Fruit fly (Drosophila melanogaster): ENCODE measurements around the gene CG13933.

The CG13933 gene

DNA sequence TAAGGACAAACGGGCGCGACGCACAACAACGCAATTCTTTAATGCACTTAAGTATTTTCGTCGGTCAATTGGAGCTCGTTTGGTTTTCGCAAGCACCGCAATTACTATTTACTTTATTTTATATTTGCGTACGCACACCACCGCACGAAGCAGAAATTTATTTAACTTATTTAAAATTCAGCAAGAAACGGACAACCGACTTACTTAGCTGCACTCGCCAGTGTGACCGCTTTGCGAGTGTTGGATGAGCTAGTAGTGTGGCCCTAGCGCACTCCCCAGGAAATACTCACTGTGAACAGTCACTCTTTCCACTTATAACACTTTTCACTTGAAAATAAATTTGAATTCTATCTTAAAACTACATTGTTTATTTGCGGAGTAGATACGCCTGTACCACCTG is 44.1 kb downstream of the CG13933 start, which contains the start of gene drpr (continued):
- TF ChIP-seq al (GFP tag; IDR thresholded peaks at IDR 0.05) (no peak), CG13296 (GFP tag; optimal IDR thresholded peaks at IDR 0.05) (peak; percentile 37), sob (GFP tag; IDR thresholded peaks at IDR 0.05) (0 out of 2 replicates have a peak, but pooled peaks have one; percentile 14), CG4424 (GFP tag; optimal IDR thresholded peaks at IDR 0.05) (no peak), zf30C (GFP tag; optimal IDR thresholded peaks at IDR 0.05) (peak; percentile 23), CG17612 (GFP tag; IDR thresholded peaks at IDR 0.05) (no peak), kay (GFP tag; optimal IDR thresholded peaks at IDR 0.05) (no peak), ssp (GFP tag; IDR thresholded peaks at IDR 0.05) (no peak), aop (GFP tag; IDR thresholded peaks at IDR 0.05) (no peak), Myb (GFP tag; optimal IDR thresholded peaks at IDR 0.05) (peak; percentile 72), ap (GFP tag; IDR thresholded peaks at IDR 0.05) (no peak), Abd-B (GFP tag; optimal IDR thresholded peaks at IDR 0.05) (no peak), CG7839 (tag; optimal IDR thresholded peaks at IDR 0.05) (no peak), trh (GFP tag; optimal IDR thresholded peaks at IDR 0.05) (no peak), danr (GFP tag; IDR thresholded peaks at IDR 0.05) (no peak), nom (GFP tag; optimal IDR thresholded peaks at IDR 0.05) (peak; percentile 53), Hr3 (GFP tag; optimal IDR thresholded peaks at IDR 0.05) (no peak), CG11456 (GFP tag; IDR thresholded peaks at IDR 0.05) (no peak), sd (tag; optimal IDR thresholded peaks at IDR 0.05) (no peak), CG15073 (GFP tag; optimal IDR thresholded peaks at IDR 0.05) (no peak), CG10321 (GFP tag; IDR thresholded peaks at IDR 0.05) (no peak), CG7745 (tag; optimal IDR thresholded peaks at IDR 0.05) (no peak), gcm2 (GFP tag; optimal IDR thresholded peaks at IDR 0.05) (no peak), D19B (GFP tag; optimal IDR thresholded peaks at IDR 0.05) (no peak), E2f1 (GFP tag; IDR thresholded peaks at IDR 0.05) (no peak), CG1233 (GFP tag; optimal IDR thresholded peaks at IDR 0.05) (no peak), CG2712 (tag; optimal IDR thresholded peaks at IDR 0.05) (peak; percentile 46), knrl (GFP tag; IDR thresholded peaks at IDR 0.05; ENCODE audit: partially characterized antibody) (peak; percentile 45; the same call in 1 of the 3 replicates), row (GFP tag; IDR thresholded peaks at IDR 0.05) (peak; percentile 79), Vsx1 (GFP tag; optimal IDR thresholded peaks at IDR 0.05) (no peak), CG13624 (GFP tag; optimal IDR thresholded peaks at IDR 0.05) (no peak), CG6175 (GFP tag; IDR thresholded peaks at IDR 0.05) (no peak), zfh2 (GFP tag; optimal IDR thresholded peaks at IDR 0.05) (no peak), NC2β (GFP tag; optimal IDR thresholded peaks at IDR 0.05) (no peak), gem (tag; optimal IDR thresholded peaks at IDR 0.05) (peak; percentile 11), CG14014 (GFP tag; IDR thresholded peaks at IDR 0.05) (peak; percentile 11; the same call in 1 of the 2 replicates), Dek (tag; optimal IDR thresholded peaks at IDR 0.05) (no peak), CG32772 (GFP tag; IDR thresholded peaks at IDR 0.05) (no peak), HLH3B (GFP tag; IDR thresholded peaks at IDR 0.05) (no peak), CG33213 (GFP tag; optimal IDR thresholded peaks at IDR 0.05) (peak; percentile 47), CG9876 (GFP tag; optimal IDR thresholded peaks at IDR 0.05) (no peak), CG8944 (GFP tag; optimal IDR thresholded peaks at IDR 0.05) (no peak), Doc2 (GFP tag; IDR thresholded peaks at IDR 0.05) (no peak), maf-S (GFP tag; optimal IDR thresholded peaks at IDR 0.05) (peak; percentile 18), BtbVII (GFP tag; optimal IDR thresholded peaks at IDR 0.05) (peak; percentile 43)
